Worm (Caenorhabditis elegans): ENCODE measurements around the gene Y26E6A.3.

Y26E6A.3 gene

DNA sequence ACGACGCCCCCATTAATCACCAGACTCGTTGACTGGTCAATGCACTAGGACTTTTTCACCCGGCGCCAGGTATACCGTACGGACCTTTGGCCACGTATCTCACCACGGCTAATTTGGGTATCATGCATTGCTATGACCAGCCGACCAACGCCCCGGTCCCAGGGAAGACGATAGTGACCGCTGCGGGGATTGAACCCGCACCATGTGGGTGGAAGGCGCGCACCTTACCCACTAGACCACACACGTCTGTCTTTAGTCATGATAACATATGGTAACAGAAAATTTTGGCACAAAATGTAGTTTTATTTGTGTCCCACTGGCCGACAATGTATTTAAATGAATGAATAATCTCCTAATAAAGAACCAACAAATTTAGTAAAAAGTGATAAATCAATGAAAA lies 23.6 kb downstream of the Y26E6A.3 start:
- TF ChIP-seq zfp-3 (GFP tag; conservative IDR thresholded peaks at IDR 0.05): no peak
- no peak for TF ChIP-seq zip-11 (GFP tag; IDR thresholded peaks at IDR 0.05)
- 0 out of 2 replicates have a peak, but pooled peaks have one; percentile 10 for TF ChIP-seq dmd-6 (GFP tag; IDR thresholded peaks at IDR 0.05)
- no peak for TF ChIP-seq aly-2 (tag; optimal IDR thresholded peaks at IDR 0.05)
- TF ChIP-seq fos-1 (tag; optimal IDR thresholded peaks at IDR 0.05): no peak
- TF ChIP-seq ceh-20 (GFP tag; IDR thresholded peaks at IDR 0.05): no peak
- TF ChIP-seq dmd-8 (GFP tag; IDR thresholded peaks at IDR 0.05): peak; percentile 47; the same call in 1 of the 2 replicates
- 0 out of 2 replicates have a peak, but pooled peaks have one; percentile 22 for TF ChIP-seq F44E2.7 (GFP tag; IDR thresholded peaks at IDR 0.05)
- TF ChIP-seq arid-1 (GFP tag; conservative IDR thresholded peaks at IDR 0.05): 0 out of 2 replicates have a peak, but pooled peaks have one; percentile 42
- TF ChIP-seq lsy-2 (tag; optimal IDR thresholded peaks at IDR 0.05): no peak
- TF ChIP-seq snpc-4 (tag; optimal IDR thresholded peaks at IDR 0.05): no peak
- no peak for TF ChIP-seq Y5F2A.4 (GFP tag; optimal IDR thresholded peaks at IDR 0.05)
- TF ChIP-seq nhr-28 (tag; optimal IDR thresholded peaks at IDR 0.05): no peak

DNA sequence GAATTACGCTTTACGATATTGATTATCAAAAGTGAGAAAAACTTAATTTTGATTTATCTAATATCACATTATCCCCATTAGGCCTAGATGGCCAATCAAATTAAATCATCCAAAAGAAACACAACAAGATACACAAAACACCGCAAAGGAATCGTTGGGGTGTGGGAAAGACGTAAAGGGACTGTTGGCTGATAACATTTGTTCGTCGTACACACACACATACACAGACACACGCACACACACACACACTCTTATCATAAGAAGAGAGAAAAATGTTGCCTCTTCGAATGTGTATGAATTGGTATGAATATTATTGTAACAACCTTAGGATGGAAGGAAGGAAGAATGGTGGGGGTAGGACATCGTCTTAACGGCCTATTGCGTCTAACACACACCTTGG lies 24.6 kb downstream of the Y26E6A.3 start:
- 0 out of 2 replicates have a peak, but pooled peaks have one; percentile 31 for TF ChIP-seq dmd-6 (GFP tag; IDR thresholded peaks at IDR 0.05)
- TF ChIP-seq nhr-6 (tag; optimal IDR thresholded peaks at IDR 0.05): peak; percentile 87
- TF ChIP-seq pqm-1 (tag; optimal IDR thresholded peaks at IDR 0.05): peak; percentile 88
- TF ChIP-seq madf-9 (GFP tag; conservative IDR thresholded peaks at IDR 0.05): no peak
- peak; percentile 56 for TF ChIP-seq hlh-30 (tag; optimal IDR thresholded peaks at IDR 0.05; ENCODE audit: insufficient read depth)
- TF ChIP-seq daf-16 (GFP tag; optimal IDR thresholded peaks at IDR 0.05): no peak
- TF ChIP-seq daf-16 (tag; optimal IDR thresholded peaks at IDR 0.05): peak; percentile 88
- TF ChIP-seq hlh-11 (tag; optimal IDR thresholded peaks at IDR 0.05): peak; percentile 71
- no peak for TF ChIP-seq Y5F2A.4 (GFP tag; optimal IDR thresholded peaks at IDR 0.05)
- peak; percentile 69 for TF ChIP-seq dve-1 (tag; optimal IDR thresholded peaks at IDR 0.05; ENCODE audit: insufficient read depth)
- no peak for TF ChIP-seq pha-4 (GFP tag; IDR thresholded peaks at IDR 0.05)
- peak; percentile 1 for TF ChIP-seq pha-4 (tag; optimal IDR thresholded peaks at IDR 0.05)
- TF ChIP-seq unc-62 (GFP tag; optimal IDR thresholded peaks at IDR 0.05 in 1 of 2): peak in 1 of 2 experiments; percentile 34
- TF ChIP-seq unc-62 (tag; optimal IDR thresholded peaks at IDR 0.05): no peak
- peak; percentile 95 for TF ChIP-seq nhr-28 (tag; optimal IDR thresholded peaks at IDR 0.05)
- no peak for TF ChIP-seq egl-27 (tag; optimal IDR thresholded peaks at IDR 0.05)
- TF ChIP-seq mes-2 (tag; optimal IDR thresholded peaks at IDR 0.05; ENCODE audit: poor library complexity, severe bottlenecking): peak; percentile 42
- peak; percentile 15 for TF ChIP-seq nhr-77 (tag; optimal IDR thresholded peaks at IDR 0.05)
- TF ChIP-seq mxl-3 (GFP tag; optimal IDR thresholded peaks at IDR 0.05): peak; percentile 65
- no peak for TF ChIP-seq fkh-10 (GFP tag; optimal IDR thresholded peaks at IDR 0.05)
- TF ChIP-seq mep-1 (tag; optimal IDR thresholded peaks at IDR 0.05): peak; percentile 46

DNA sequence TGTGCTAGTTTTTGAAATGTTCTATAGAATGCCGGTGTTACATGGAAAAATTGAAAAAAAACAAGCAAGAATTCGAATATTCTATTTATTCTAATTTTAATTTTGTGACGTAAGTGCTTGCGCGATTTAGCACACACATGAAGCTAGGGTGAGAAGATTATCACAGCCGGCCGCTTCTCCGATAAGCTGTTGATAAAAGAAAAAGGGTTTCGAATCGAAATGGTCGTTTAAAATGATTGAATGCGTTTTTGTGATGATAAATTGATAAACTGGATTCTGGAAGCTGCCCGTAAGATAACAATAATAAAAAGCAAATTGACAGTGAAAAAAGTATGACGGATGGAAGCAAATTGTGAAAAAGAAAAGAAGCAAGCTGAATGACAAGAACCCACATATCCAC lies 25.6 kb downstream of the Y26E6A.3 start:
- no peak for TF ChIP-seq spr-3 (GFP tag; optimal IDR thresholded peaks at IDR 0.05)
- TF ChIP-seq dmd-6 (GFP tag; IDR thresholded peaks at IDR 0.05): peak; percentile 34; the same call in 1 of the 2 replicates
- TF ChIP-seq Y105C5A.15 (GFP tag; IDR thresholded peaks at IDR 0.05): no peak
- peak; percentile 88 for TF ChIP-seq php-3 (GFP tag; IDR thresholded peaks at IDR 0.05)
- no peak for TF ChIP-seq zfp-2 (tag; optimal IDR thresholded peaks at IDR 0.05)
- peak; percentile 41 for TF ChIP-seq hlh-11 (tag; optimal IDR thresholded peaks at IDR 0.05)
- no peak for TF ChIP-seq mep-1 (tag; optimal IDR thresholded peaks at IDR 0.05)
- TF ChIP-seq F26F4.8 (GFP tag; conservative IDR thresholded peaks at IDR 0.05): no peak
- TF ChIP-seq tag-97 (GFP tag; IDR thresholded peaks at IDR 0.05): no peak
- no peak for TF ChIP-seq nhr-237 (tag; optimal IDR thresholded peaks at IDR 0.05)
- no peak for TF ChIP-seq F49E8.2 (tag; optimal IDR thresholded peaks at IDR 0.05; ENCODE audit: borderline replicate concordance)
- no peak for TF ChIP-seq daf-16 (GFP tag; optimal IDR thresholded peaks at IDR 0.05)
- peak; percentile 36 for TF ChIP-seq daf-16 (tag; optimal IDR thresholded peaks at IDR 0.05)
- peak; percentile 55 for TF ChIP-seq dve-1 (tag; optimal IDR thresholded peaks at IDR 0.05; ENCODE audit: insufficient read depth)
- no peak for TF ChIP-seq hmg-1.1 (GFP tag; IDR thresholded peaks at IDR 0.05)
- no peak for TF ChIP-seq zag-1 (tag; optimal IDR thresholded peaks at IDR 0.05)
- TF ChIP-seq zip-2 (tag; optimal IDR thresholded peaks at IDR 0.05): no peak
- TF ChIP-seq sdz-12 (GFP tag; optimal IDR thresholded peaks at IDR 0.05): no peak
- TF ChIP-seq tra-1 (GFP tag; IDR thresholded peaks at IDR 0.05): no peak
- no peak for TF ChIP-seq nhr-48 (tag; optimal IDR thresholded peaks at IDR 0.05)
- no peak for TF ChIP-seq ceh-62 (tag; optimal IDR thresholded peaks at IDR 0.05)
- TF ChIP-seq madf-5 (GFP tag; IDR thresholded peaks at IDR 0.05): no peak
- TF ChIP-seq unc-62 (GFP tag; optimal IDR thresholded peaks at IDR 0.05 in 1 of 2): no peak
- TF ChIP-seq unc-62 (tag; optimal IDR thresholded peaks at IDR 0.05): no peak
- no peak for TF ChIP-seq ztf-7 (tag; optimal IDR thresholded peaks at IDR 0.05)
